Fruit fly (Drosophila melanogaster) whole organism, embryonic: ENCODE data around the gene CG18596.

ENCODE experiments used
- ATbp ChIP-seq: fragments of 200-800 bp; sonication (Bioruptor generic); optimal IDR thresholded peaks from 2 replicates; lab custom pipeline; 2017; ENCODE audit warnings: missing biosample characterization, mild to moderate bottlenecking, missing genetic modification characterization, missing genetic modification reagents
- Awh ChIP-seq: fragments of 200-800 bp; sonication (Bioruptor generic); IDR thresholded peaks from 2 replicates; pipeline ENCODE4, ENCODE4 v1.3.6; 2022; ENCODE audit warnings: missing biosample characterization, missing genetic modification characterization
- CG10274 ChIP-seq: fragments of 200-800 bp; sonication (Bioruptor generic); optimal IDR thresholded peaks from 3 replicates; lab custom pipeline; 2017; ENCODE audit warnings: missing biosample characterization, mild to moderate bottlenecking, missing genetic modification characterization
- CG10366 ChIP-seq: fragments of 200-800 bp; sonication (Bioruptor generic); IDR thresholded peaks from 2 replicates; pipeline ENCODE4 v1.3.6; 2022; ENCODE audit warnings: missing biosample characterization, missing genetic modification characterization
- CG11695 ChIP-seq: fragments of 200-800 bp; sonication (Bioruptor generic); IDR thresholded peaks from 3 replicates; pipeline ENCODE4 v1.3.6; 2022; ENCODE audit warnings: missing biosample characterization, missing genetic modification characterization
- CG1603 ChIP-seq: fragments of 200-800 bp; sonication (Bioruptor generic); optimal IDR thresholded peaks from 2 replicates; lab custom pipeline; 2019; ENCODE audit warnings: missing biosample characterization, mild to moderate bottlenecking, missing genetic modification characterization, moderate library complexity
- CG16813 ChIP-seq: fragments of 200-800 bp; sonication (Bioruptor generic); IDR thresholded peaks from 3 replicates; pipeline ENCODE4 v1.3.6; 2022; ENCODE audit warnings: missing biosample characterization, missing genetic modification characterization; ENCODE audit not compliant: partially characterized antibody
- CG16815 ChIP-seq: fragments of 200-800 bp; sonication (Bioruptor generic); optimal IDR thresholded peaks from 3 replicates; lab custom pipeline; 2017; ENCODE audit warnings: missing biosample characterization, mild to moderate bottlenecking, missing genetic modification characterization
- CG17359 ChIP-seq: fragments of 200-800 bp; sonication (Bioruptor generic); optimal IDR thresholded peaks from 3 replicates; lab custom pipeline; 2018; ENCODE audit warnings: missing biosample characterization, mild to moderate bottlenecking, missing genetic modification characterization, moderate library complexity
- CG2120 ChIP-seq: fragments of 200-800 bp; sonication (Bioruptor generic); optimal IDR thresholded peaks from 3 replicates; lab custom pipeline; 2016; ENCODE audit warnings: missing biosample characterization, missing genetic modification characterization
- CG2875 ChIP-seq: fragments of 200-800 bp; sonication (Bioruptor generic); optimal IDR thresholded peaks from 2 replicates; lab custom pipeline; 2017; ENCODE audit warnings: missing biosample characterization, mild to moderate bottlenecking, missing genetic modification characterization, missing genetic modification reagents
- CG3847 ChIP-seq: fragments of 200-800 bp; sonication (Bioruptor generic); IDR thresholded peaks from 2 replicates; pipeline ENCODE4 v1.3.6; 2022; ENCODE audit warnings: missing biosample characterization, missing genetic modification characterization
- CG43689 ChIP-seq: fragments of 200-800 bp; sonication (Bioruptor generic); IDR thresholded peaks from 2 replicates; pipeline ENCODE4 v1.3.6; 2022; ENCODE audit warnings: missing biosample characterization, missing genetic modification characterization
- CG4707 ChIP-seq: fragments of 200-800 bp; sonication (Bioruptor generic); optimal IDR thresholded peaks from 2 replicates; lab custom pipeline; 2018; ENCODE audit warnings: missing biosample characterization, mild to moderate bottlenecking, missing genetic modification characterization, moderate library complexity
- CG5245 ChIP-seq: fragments of 200-800 bp; sonication (Bioruptor generic); optimal IDR thresholded peaks from 3 replicates; lab custom pipeline; 2016; ENCODE audit warnings: missing biosample characterization, missing genetic modification characterization
- CG6175 ChIP-seq: fragments of 200-800 bp; sonication (Bioruptor generic); IDR thresholded peaks from 3 replicates; pipeline ENCODE4 v1.3.6; 2022; ENCODE audit warnings: missing biosample characterization, missing genetic modification characterization
- CG7357 ChIP-seq: fragments of 200-800 bp; sonication (Bioruptor generic); IDR thresholded peaks from 3 replicates; pipeline ENCODE4 v1.3.6; 2022; ENCODE audit warnings: missing biosample characterization, missing genetic modification characterization
- CG7839 ChIP-seq: fragments of 200-800 bp; sonication (Bioruptor generic); optimal IDR thresholded peaks from 3 replicates; lab custom pipeline; 2018; ENCODE audit warnings: missing biosample characterization, mild to moderate bottlenecking, missing genetic modification characterization, moderate library complexity
- CG9609 ChIP-seq: fragments of 200-800 bp; sonication (Bioruptor generic); optimal IDR thresholded peaks from 3 replicates; lab custom pipeline; 2016; ENCODE audit warnings: missing biosample characterization, missing genetic modification characterization
- CkIIα-i1 ChIP-seq: fragments of 200-800 bp; sonication (Bioruptor generic); IDR thresholded peaks from 2 replicates; pipeline ENCODE4 v1.3.6; 2022; ENCODE audit warnings: missing biosample characterization, missing genetic modification characterization
- Dad ChIP-seq: fragments of 200-800 bp; sonication (Bioruptor generic); optimal IDR thresholded peaks from 3 replicates; lab custom pipeline; 2016; ENCODE audit warnings: missing biosample characterization, missing genetic modification characterization
- Dek ChIP-seq: fragments of 200-800 bp; sonication (Bioruptor generic); optimal IDR thresholded peaks from 3 replicates; lab custom pipeline; 2019; ENCODE audit warnings: missing biosample characterization, mild to moderate bottlenecking, missing genetic modification characterization, moderate library complexity
- Drgx ChIP-seq: fragments of 200-800 bp; sonication (Bioruptor generic); IDR thresholded peaks from 2 replicates; pipeline ENCODE4 v1.3.6; 2022; ENCODE audit warnings: missing biosample characterization, missing genetic modification characterization
- ERR ChIP-seq: fragments of 200-800 bp; sonication (Bioruptor generic); optimal IDR thresholded peaks from 2 replicates; lab custom pipeline; 2016; ENCODE audit warnings: missing biosample characterization, missing genetic modification characterization
- Gsc ChIP-seq: fragments of 200-800 bp; sonication (Bioruptor generic); IDR thresholded peaks from 2 replicates; pipeline ENCODE4 v1.3.6; 2022; ENCODE audit warnings: missing biosample characterization, missing genetic modification characterization
- Hr39 ChIP-seq: fragments of >200 bp; optimal IDR thresholded peaks from 2 replicates; lab custom pipeline; 2017
- Max ChIP-seq: fragments of 200-800 bp; sonication (Bioruptor generic); optimal IDR thresholded peaks from 2 replicates; lab custom pipeline; 2016; ENCODE audit warnings: missing biosample characterization, mild to moderate bottlenecking, missing genetic modification characterization
- NC2α ChIP-seq: fragments of 200-800 bp; sonication (Bioruptor generic); optimal IDR thresholded peaks from 2 replicates; lab custom pipeline; 2016; ENCODE audit warnings: missing biosample characterization, missing genetic modification characterization
- Opbp ChIP-seq: fragments of 200-800 bp; sonication (Bioruptor generic); IDR thresholded peaks from 3 replicates; pipeline ENCODE4 v1.3.6; 2022; ENCODE audit warnings: missing biosample characterization, missing genetic modification characterization; ENCODE audit not compliant: partially characterized antibody
- Six4 ChIP-seq: fragments of 200-800 bp; sonication (Bioruptor generic); optimal IDR thresholded peaks from 2 replicates; lab custom pipeline; 2016; ENCODE audit warnings: missing biosample characterization, missing genetic modification characterization
- Taf1 ChIP-seq: fragments of 200-800 bp; sonication (Bioruptor generic); IDR thresholded peaks from 2 replicates; pipeline ENCODE4 v1.3.6; 2022; ENCODE audit warnings: missing biosample characterization, missing genetic modification characterization
- Xbp1 ChIP-seq: fragments of 200-800 bp; sonication (Bioruptor generic); optimal IDR thresholded peaks from 3 replicates; lab custom pipeline; 2016; ENCODE audit warnings: missing biosample characterization, mild to moderate bottlenecking, missing genetic modification characterization
- az2 ChIP-seq: fragments of 200-800 bp; sonication (Bioruptor generic); optimal IDR thresholded peaks from 3 replicates; lab custom pipeline; 2016; ENCODE audit warnings: missing biosample characterization, missing genetic modification characterization
- bsh ChIP-seq, 2 experiments: fragments of 200-800 bp; sonication (Bioruptor generic); optimal IDR thresholded peaks; 2 replicates each; lab custom pipeline; 2017 to 2018; ENCODE audit warnings: mild to moderate bottlenecking in 2 of 2, missing biosample characterization in 2 of 2, missing genetic modification characterization in 2 of 2, moderate library complexity in 1 of 2
- crol ChIP-seq: fragments of 200-800 bp; sonication (Bioruptor generic); IDR thresholded peaks from 2 replicates; pipeline ENCODE4 v1.3.6; 2022; ENCODE audit warnings: missing biosample characterization, missing genetic modification characterization
- dan ChIP-seq: fragments of 200-800 bp; sonication (Bioruptor generic); IDR thresholded peaks from 2 replicates; pipeline ENCODE4 v1.3.6; 2022; ENCODE audit warnings: missing biosample characterization, missing genetic modification characterization
- dmrt99B ChIP-seq: fragments of 200-800 bp; sonication (Bioruptor generic); optimal IDR thresholded peaks from 2 replicates; lab custom pipeline; 2018; ENCODE audit warnings: missing biosample characterization, mild to moderate bottlenecking, missing genetic modification characterization, moderate library complexity
- en ChIP-seq: fragments of 200-800 bp; sonication (Bioruptor generic); optimal IDR thresholded peaks from 2 replicates; lab custom pipeline; 2016; ENCODE audit warnings: missing biosample characterization, missing genetic modification characterization
- eyg ChIP-seq: fragments of 200-800 bp; sonication (Bioruptor generic); optimal IDR thresholded peaks from 3 replicates; lab custom pipeline; 2016; ENCODE audit warnings: missing biosample characterization, missing genetic modification characterization
- gem ChIP-seq: fragments of 200-800 bp; sonication (Bioruptor generic); optimal IDR thresholded peaks from 2 replicates; lab custom pipeline; 2019; ENCODE audit warnings: missing biosample characterization, mild to moderate bottlenecking, missing genetic modification characterization, moderate library complexity
- odd ChIP-seq: fragments of 200-800 bp; sonication (Bioruptor generic); optimal IDR thresholded peaks from 2 replicates; lab custom pipeline; 2017; ENCODE audit warnings: missing biosample characterization, mild to moderate bottlenecking, missing genetic modification characterization
- pho ChIP-seq: fragments of 200-800 bp; sonication (Bioruptor generic); optimal IDR thresholded peaks from 2 replicates; lab custom pipeline; 2016; ENCODE audit warnings: missing biosample characterization, missing genetic modification characterization
- row ChIP-seq: fragments of 200-800 bp; sonication (Bioruptor generic); IDR thresholded peaks from 3 replicates; pipeline ENCODE4 v1.3.6; 2022; ENCODE audit warnings: missing biosample characterization, missing genetic modification characterization
- scrt ChIP-seq: fragments of 200-800 bp; sonication (Bioruptor generic); optimal IDR thresholded peaks from 2 replicates; lab custom pipeline; 2018; ENCODE audit warnings: missing biosample characterization, mild to moderate bottlenecking, missing genetic modification characterization, moderate library complexity
- sd ChIP-seq: fragments of 200-800 bp; sonication (Bioruptor generic); optimal IDR thresholded peaks from 3 replicates; lab custom pipeline; 2018; ENCODE audit warnings: missing biosample characterization, mild to moderate bottlenecking, missing genetic modification characterization, moderate library complexity
- sens ChIP-seq: fragments of 200-800 bp; sonication (Bioruptor generic); peaks from one replicate; lab custom pipeline; 2016; ENCODE audit warnings: missing biosample characterization, missing genetic modification characterization
- so ChIP-seq: fragments of 200-800 bp; sonication (Bioruptor generic); IDR thresholded peaks from 3 replicates; pipeline ENCODE4 v1.3.6; 2022; ENCODE audit warnings: missing biosample characterization, missing genetic modification characterization
- tio ChIP-seq: fragments of 200-800 bp; sonication (Bioruptor generic); optimal IDR thresholded peaks from 2 replicates; lab custom pipeline; 2017; ENCODE audit warnings: missing biosample characterization, missing genetic modification characterization, inconsistent platforms

CG18596 gene

dm6 chr3R:22423996-22424395, 48.3 kb downstream of the CG18596 start (continued):
- TF ChIP-seq ATbp (no peak), Drgx (GFP tag; lab: Robert Waterston, UW) (peak; percentile 45), dan (GFP tag; lab: Robert Waterston, UW) (no peak), bsh (GFP tag; optimal IDR thresholded peaks at IDR 0.05; lab: Kevin White, UChicago) (no peak), row (GFP tag; lab: Robert Waterston, UW) (peak; percentile 15; the same call in 1 of the 3 replicates), CG10366 (GFP tag; lab: Robert Waterston, UW) (no peak), CG7357 (no peak), Max (no peak), crol (GFP tag; lab: Robert Waterston, UW) (no peak), CG5245 (GFP tag; lab: Kevin White, UChicago) (no peak), CG17359 (tag; lab: Kevin White, UChicago) (no peak), Hr39 (lab: Kevin White, UChicago) (no peak), CG16815 (GFP tag; lab: Kevin White, UChicago) (no peak), sd (tag; lab: Kevin White, UChicago) (peak; percentile 17), Dek (tag; lab: Kevin White, UChicago) (no peak), CG2875 (GFP tag; lab: Kevin White, UChicago) (no peak), az2 (peak; percentile 4), CG11695 (0 out of 3 replicates have a peak, but pooled peaks have one; percentile 33), NC2α (GFP tag; lab: Kevin White, UChicago) (no peak), Xbp1 (GFP tag; lab: Kevin White, UChicago) (peak; percentile 14), CG3847 (GFP tag; lab: Robert Waterston, UW) (no peak), Six4 (GFP tag; lab: Kevin White, UChicago) (no peak), CG43689 (GFP tag; lab: Robert Waterston, UW) (no peak), Opbp (GFP tag; lab: Robert Waterston, UW) (no peak), Dad (GFP tag; lab: Kevin White, UChicago) (no peak), CG1603 (tag; lab: Kevin White, UChicago) (peak; percentile 20), eyg (no peak), CG2120 (peak; percentile 18), Gsc (no peak), scrt (GFP tag; lab: Kevin White, UChicago) (no peak), so (no peak), Awh (GFP tag; lab: Robert Waterston, UW) (no peak), CkIIα-i1 (GFP tag; lab: Robert Waterston, UW) (no peak), CG7839 (no peak), pho (no peak), en (GFP tag; lab: Kevin White, UChicago) (no peak), CG10274 (no peak), CG6175 (GFP tag; lab: Robert Waterston, UW) (no peak), odd (GFP tag; lab: Kevin White, UChicago) (no peak), CG9609 (GFP tag; lab: Kevin White, UChicago) (no peak), gem (tag; lab: Kevin White, UChicago) (peak; percentile 25), sens (GFP tag; lab: Kevin White, UChicago) (peak; percentile 54), CG16813 (GFP tag; lab: Robert Waterston, UW) (no peak), ERR (GFP tag; lab: Kevin White, UChicago) (no peak), dmrt99B (tag; lab: Kevin White, UChicago) (peak; percentile 6), CG4707 (GFP tag; lab: Kevin White, UChicago) (no peak), tio (GFP tag; lab: Kevin White, UChicago) (no peak), Taf1 (GFP tag; lab: Robert Waterston, UW) (no peak)
